Fruit fly (Drosophila melanogaster) whole organism, prepupa: ENCODE results near the gene sphinx2.

Experiments used
- Blimp-1 ChIP-seq: fragments of 200-800 bp; sonication (Bioruptor generic); optimal IDR thresholded peaks from 3 replicates; lab custom pipeline; 2017; ENCODE audit warnings: missing biosample characterization, missing genetic modification characterization, mild to moderate bottlenecking, moderate library complexity, missing genetic modification reagents
- CG10631 ChIP-seq: fragments of 200-800 bp; sonication (Bioruptor generic); optimal IDR thresholded peaks from 2 replicates; lab custom pipeline; 2016; ENCODE audit warnings: missing biosample characterization, missing genetic modification characterization
- CG11762 ChIP-seq: fragments of 200-800 bp; sonication (Bioruptor generic); optimal IDR thresholded peaks from 3 replicates; lab custom pipeline; 2016; ENCODE audit warnings: missing biosample characterization, missing genetic modification characterization; ENCODE audit not compliant: insufficient read depth
- CG11902 ChIP-seq: fragments of 200-800 bp; sonication (Bioruptor generic); optimal IDR thresholded peaks from 3 replicates; lab custom pipeline; 2016; ENCODE audit warnings: missing biosample characterization, missing genetic modification characterization
- CG15336 ChIP-seq: fragments of 200-800 bp; sonication (Bioruptor generic); IDR thresholded peaks from 2 replicates; pipeline ENCODE4 v1.3.6; 2022; ENCODE audit warnings: missing biosample characterization, missing genetic modification characterization
- CG1621 ChIP-seq: fragments of 200-800 bp; sonication (Bioruptor generic); optimal IDR thresholded peaks from 3 replicates; lab custom pipeline; 2018; ENCODE audit warnings: missing biosample characterization, mild to moderate bottlenecking, missing genetic modification characterization
- CG16779 ChIP-seq: fragments of 200-800 bp; sonication (Bioruptor generic); optimal IDR thresholded peaks from 3 replicates; lab custom pipeline; 2017; ENCODE audit warnings: missing biosample characterization, mild to moderate bottlenecking, missing genetic modification characterization
- CG3032 ChIP-seq: fragments of 200-800 bp; optimal IDR thresholded peaks from 2 replicates; lab custom pipeline; 2019; ENCODE audit warnings: missing biosample characterization, mild to moderate bottlenecking, missing genetic modification characterization, moderate library complexity
- CG31627 ChIP-seq: fragments of 200-800 bp; sonication (Bioruptor generic); optimal IDR thresholded peaks from 3 replicates; lab custom pipeline; 2016; ENCODE audit warnings: missing biosample characterization, missing genetic modification characterization
- CG32006 ChIP-seq: fragments of 200-800 bp; sonication (Bioruptor generic); optimal IDR thresholded peaks from 3 replicates; lab custom pipeline; 2017; ENCODE audit warnings: missing biosample characterization, mild to moderate bottlenecking, missing genetic modification characterization
- CG3919 ChIP-seq: fragments of 200-800 bp; sonication (Bioruptor generic); optimal IDR thresholded peaks from 3 replicates; lab custom pipeline; 2016; ENCODE audit warnings: missing biosample characterization, missing genetic modification characterization
- CG4318 ChIP-seq: fragments of 200-800 bp; sonication (Bioruptor generic); optimal IDR thresholded peaks from 3 replicates; lab custom pipeline; 2017; ENCODE audit warnings: missing biosample characterization, mild to moderate bottlenecking, missing genetic modification characterization
- CG6163 ChIP-seq: fragments of 200-800 bp; sonication (Bioruptor generic); IDR thresholded peaks from 3 replicates; pipeline ENCODE4 v1.3.6; 2022; ENCODE audit warnings: missing biosample characterization, missing genetic modification characterization
- CG6276 ChIP-seq: fragments of 200-800 bp; sonication (Bioruptor generic); optimal IDR thresholded peaks from 2 replicates; lab custom pipeline; 2017; ENCODE audit warnings: missing biosample characterization, mild to moderate bottlenecking, missing genetic modification characterization
- CG6808 ChIP-seq: fragments of 200-800 bp; sonication (Bioruptor generic); optimal IDR thresholded peaks from 3 replicates; lab custom pipeline; 2017; ENCODE audit warnings: missing biosample characterization, missing genetic modification characterization, mild to moderate bottlenecking, moderate library complexity, missing genetic modification reagents
- CG6854 ChIP-seq: fragments of 200-800 bp; sonication (Bioruptor generic); optimal IDR thresholded peaks from 2 replicates; lab custom pipeline; 2017; ENCODE audit warnings: missing biosample characterization, mild to moderate bottlenecking, missing genetic modification characterization
- CG7368 ChIP-seq: fragments of 200-800 bp; sonication (Bioruptor generic); optimal IDR thresholded peaks from 3 replicates; lab custom pipeline; 2016; ENCODE audit warnings: missing biosample characterization, missing genetic modification characterization
- CG8119 ChIP-seq: fragments of 200-800 bp; sonication (Bioruptor generic); IDR thresholded peaks from 3 replicates; pipeline ENCODE4 v1.3.6; 2022; ENCODE audit warnings: missing biosample characterization, missing genetic modification characterization
- CG8632 ChIP-seq: fragments of 200-800 bp; sonication (Bioruptor generic); optimal IDR thresholded peaks from 3 replicates; lab custom pipeline; 2016; ENCODE audit warnings: missing biosample characterization, missing genetic modification characterization
- Eip75B ChIP-seq: fragments of 200-800 bp; sonication (Bioruptor generic); optimal IDR thresholded peaks from 3 replicates; lab custom pipeline; 2016; ENCODE audit warnings: missing biosample characterization, missing genetic modification characterization
- Eip78C ChIP-seq: fragments of 200-800 bp; sonication (Bioruptor generic); peaks from one replicate; lab custom pipeline; 2016; ENCODE audit warnings: missing biosample characterization, missing genetic modification characterization
- Ets21C ChIP-seq: fragments of 200-800 bp; sonication (Bioruptor generic); optimal IDR thresholded peaks from 3 replicates; lab custom pipeline; 2016; ENCODE audit warnings: missing biosample characterization, missing genetic modification characterization
- Ets96B ChIP-seq: fragments of 200-800 bp; optimal IDR thresholded peaks from 2 replicates; lab custom pipeline; 2019; ENCODE audit warnings: missing biosample characterization, mild to moderate bottlenecking, missing genetic modification characterization, moderate library complexity
- Hr38 ChIP-seq: sonication (Bioruptor generic); optimal IDR thresholded peaks from 2 replicates; lab custom pipeline; 2016; ENCODE audit warnings: missing biosample characterization, missing genetic modification characterization
- Hr39 ChIP-seq: fragments of 200-800 bp; sonication (Bioruptor generic); optimal IDR thresholded peaks from 2 replicates; lab custom pipeline; 2016; ENCODE audit warnings: missing biosample characterization, missing genetic modification characterization
- Hr4 ChIP-seq: fragments of 200-800 bp; sonication (Bioruptor generic); optimal IDR thresholded peaks from 3 replicates; lab custom pipeline; 2016; ENCODE audit warnings: missing biosample characterization, missing genetic modification characterization
- Lpt ChIP-seq: fragments of 200-800 bp; sonication (Bioruptor generic); optimal IDR thresholded peaks from 3 replicates; lab custom pipeline; 2016; ENCODE audit warnings: missing biosample characterization, missing genetic modification characterization
- Met ChIP-seq: fragments of 200-800 bp; sonication (Bioruptor generic); optimal IDR thresholded peaks from 3 replicates; lab custom pipeline; 2016; ENCODE audit warnings: missing biosample characterization, missing genetic modification characterization
- OdsH ChIP-seq: fragments of 200-800 bp; sonication (Bioruptor generic); optimal IDR thresholded peaks from 3 replicates; lab custom pipeline; 2016; ENCODE audit warnings: missing biosample characterization, missing genetic modification characterization
- Smox ChIP-seq: fragments of 200-800 bp; sonication (Bioruptor generic); optimal IDR thresholded peaks from 3 replicates; lab custom pipeline; 2016; ENCODE audit warnings: missing biosample characterization, missing genetic modification characterization
- Sox102F ChIP-seq: fragments of 200-800 bp; sonication (Bioruptor generic); optimal IDR thresholded peaks from 2 replicates; lab custom pipeline; 2016; ENCODE audit warnings: missing biosample characterization, mild to moderate bottlenecking, missing genetic modification characterization
- Sox14 ChIP-seq: fragments of 200-800 bp; sonication (Bioruptor generic); optimal IDR thresholded peaks from 3 replicates; lab custom pipeline; 2016; ENCODE audit warnings: missing biosample characterization, missing genetic modification characterization
- Sox15 ChIP-seq: fragments of 200-800 bp; sonication (Bioruptor generic); optimal IDR thresholded peaks from 3 replicates; lab custom pipeline; 2016; ENCODE audit warnings: missing biosample characterization, missing genetic modification characterization
- achi ChIP-seq: fragments of 200-800 bp; sonication (Bioruptor generic); optimal IDR thresholded peaks from 3 replicates; lab custom pipeline; 2016; ENCODE audit warnings: missing biosample characterization, missing genetic modification characterization
- acj6 ChIP-seq: fragments of 200-800 bp; sonication (Bioruptor generic); optimal IDR thresholded peaks from 3 replicates; lab custom pipeline; 2016; ENCODE audit warnings: missing biosample characterization, missing genetic modification characterization
- cyc ChIP-seq: fragments of 200-800 bp; sonication (Bioruptor generic); optimal IDR thresholded peaks from 3 replicates; lab custom pipeline; 2016; ENCODE audit warnings: missing biosample characterization, missing genetic modification characterization
- dac ChIP-seq: fragments of 200-800 bp; sonication (Bioruptor generic); optimal IDR thresholded peaks from 2 replicates; lab custom pipeline; 2017; ENCODE audit warnings: missing biosample characterization, mild to moderate bottlenecking, missing genetic modification characterization
- dsx ChIP-seq: fragments of 200-800 bp; optimal IDR thresholded peaks from 3 replicates; lab custom pipeline; 2019; ENCODE audit warnings: missing biosample characterization, mild to moderate bottlenecking, missing genetic modification characterization, moderate library complexity; ENCODE audit not compliant: poor library complexity, severe bottlenecking
- eg ChIP-seq: fragments of 200-800 bp; sonication (Bioruptor generic); IDR thresholded peaks from 3 replicates; pipeline ENCODE4 v1.3.6; 2022; ENCODE audit warnings: missing biosample characterization, missing genetic modification characterization
- esn ChIP-seq: fragments of 200-800 bp; sonication (Bioruptor generic); optimal IDR thresholded peaks from 2 replicates; lab custom pipeline; 2016; ENCODE audit warnings: missing biosample characterization, mild to moderate bottlenecking, missing genetic modification characterization, moderate library complexity
- fkh ChIP-seq: fragments of 200-800 bp; sonication (Bioruptor generic); optimal IDR thresholded peaks from 3 replicates; lab custom pipeline; 2017; ENCODE audit warnings: missing biosample characterization, mild to moderate bottlenecking, missing genetic modification characterization, moderate library complexity
- lz ChIP-seq: fragments of 200-800 bp; sonication (Bioruptor generic); optimal IDR thresholded peaks from 3 replicates; lab custom pipeline; 2016; ENCODE audit warnings: missing biosample characterization, missing genetic modification characterization
- net ChIP-seq: fragments of 200-800 bp; sonication (Bioruptor generic); optimal IDR thresholded peaks from 3 replicates; lab custom pipeline; 2016; ENCODE audit warnings: missing biosample characterization, missing genetic modification characterization
- pdm3 ChIP-seq: fragments of 200-800 bp; sonication (Bioruptor generic); optimal IDR thresholded peaks from 3 replicates; lab custom pipeline; 2016; ENCODE audit warnings: missing biosample characterization, missing genetic modification characterization
- salr ChIP-seq, 2 experiments: fragments of 200-800 bp; sonication (Bioruptor generic); optimal IDR thresholded peaks; 3 replicates each; lab custom pipeline; 2016 to 2018; ENCODE audit warnings: missing biosample characterization in 2 of 2, missing genetic modification characterization in 2 of 2, mild to moderate bottlenecking in 1 of 2
- spab ChIP-seq: fragments of 200-800 bp; sonication (Bioruptor generic); optimal IDR thresholded peaks from 2 replicates; lab custom pipeline; 2017; ENCODE audit warnings: missing biosample characterization, mild to moderate bottlenecking, missing genetic modification characterization, missing genetic modification reagents
- ss ChIP-seq, 2 experiments: fragments of 200-800 bp; sonication (Bioruptor generic); optimal IDR thresholded peaks; 2 replicates in 1 of 2; 3 replicates in 1 of 2; lab custom pipeline; 2017 to 2018; ENCODE audit warnings: mild to moderate bottlenecking in 2 of 2, missing biosample characterization in 2 of 2, missing genetic modification characterization in 2 of 2, moderate library complexity in 1 of 2
- svp ChIP-seq: fragments of 200-800 bp; sonication (Bioruptor generic); peaks from one replicate; lab custom pipeline; 2016; ENCODE audit warnings: missing biosample characterization, missing genetic modification characterization
- topi ChIP-seq: fragments of 200-800 bp; sonication (Bioruptor generic); optimal IDR thresholded peaks from 3 replicates; lab custom pipeline; 2016; ENCODE audit warnings: missing biosample characterization, missing genetic modification characterization
- vri ChIP-seq: fragments of 200-800 bp; sonication (Bioruptor generic); optimal IDR thresholded peaks from 3 replicates; lab custom pipeline; 2016; ENCODE audit warnings: missing biosample characterization, mild to moderate bottlenecking, missing genetic modification characterization

Gene sphinx2

dm6 chr3L:7434715-7435653 is 5.5 kb downstream of the sphinx2 start, which contains the start of gene Rac2:
Rac2 (minus strand) TSS chr3L:7435190.
- TF ChIP-seq CG16779 (tag; lab: Kevin White, UChicago) (peak; percentile 9), CG10631 (GFP tag; lab: Kevin White, UChicago) (peak; percentile 47), Hr38 (no peak), achi (GFP tag; lab: Kevin White, UChicago) (peak; percentile 58), spab (peak; percentile 14), acj6 (GFP tag; lab: Kevin White, UChicago) (peak; percentile 22), Eip75B (GFP tag; lab: Kevin White, UChicago) (peak; percentile 67), OdsH (GFP tag; lab: Kevin White, UChicago) (peak; percentile 19), cyc (GFP tag; lab: Kevin White, UChicago) (peak; percentile 37), CG8119 (peak; percentile 57), salr (GFP tag; optimal IDR thresholded peaks at IDR 0.05; lab: Kevin White, UChicago) (peak; percentile 46 to 67), Sox102F (GFP tag; lab: Kevin White, UChicago) (peak; percentile 28), CG6163 (GFP tag; lab: Robert Waterston, UW) (peak; percentile 74), CG3919 (GFP tag; lab: Kevin White, UChicago) (peak; percentile 70), CG15336 (GFP tag; lab: Robert Waterston, UW) (peak; percentile 58), Hr4 (GFP tag; lab: Kevin White, UChicago) (peak; percentile 67), Lpt (GFP tag; lab: Kevin White, UChicago) (peak; percentile 54), CG8632 (GFP tag; lab: Kevin White, UChicago) (no peak), CG6808 (GFP tag; lab: Kevin White, UChicago) (peak; percentile 51), Smox (peak; percentile 32), CG4318 (GFP tag; lab: Kevin White, UChicago) (peak; percentile 4), dsx (GFP tag; lab: Kevin White, UChicago) (peak; percentile 52), lz (GFP tag; lab: Kevin White, UChicago) (peak; percentile 30), topi (GFP tag; lab: Kevin White, UChicago) (peak; percentile 31), CG6854 (peak; percentile 51), Hr39 (GFP tag; lab: Kevin White, UChicago) (peak; percentile 28), Sox15 (GFP tag; lab: Kevin White, UChicago) (no peak), Ets96B (tag; lab: Kevin White, UChicago) (peak; percentile 54), CG1621 (peak; percentile 52), CG11902 (GFP tag; lab: Kevin White, UChicago) (no peak), esn (peak; percentile 42), Met (peak; percentile 20), vri (GFP tag; lab: Kevin White, UChicago) (peak; percentile 78), eg (GFP tag; lab: Robert Waterston, UW) (peak; percentile 64; the same call in 2 of the 3 replicates), Sox14 (GFP tag; lab: Kevin White, UChicago) (peak; percentile 67), svp (GFP tag; lab: Kevin White, UChicago) (peak; percentile 88), Eip78C (GFP tag; lab: Kevin White, UChicago) (peak; percentile 83), CG6276 (GFP tag; lab: Kevin White, UChicago) (peak; percentile 70), pdm3 (peak; percentile 41), fkh (peak; percentile 58), Ets21C (GFP tag; lab: Kevin White, UChicago) (peak; percentile 29), CG31627 (GFP tag; lab: Kevin White, UChicago) (peak; percentile 40), Blimp-1 (GFP tag; lab: Kevin White, UChicago) (no peak), CG11762 (peak; percentile 22), CG7368 (GFP tag; lab: Kevin White, UChicago) (peak; percentile 41), CG32006 (GFP tag; lab: Kevin White, UChicago) (peak; percentile 76), dac (GFP tag; lab: Kevin White, UChicago) (peak; percentile 21), net (GFP tag; lab: Kevin White, UChicago) (peak; percentile 69), CG3032 (peak; percentile 37), ss (GFP tag; optimal IDR thresholded peaks at IDR 0.05; lab: Kevin White, UChicago) (peak; percentile 66 to 70)
